Fruit fly (Drosophila melanogaster) whole organism, adult: ENCODE measurements around the gene Act87E.

Experiments
- CG11617 ChIP-seq: fragments of 200-800 bp; sonication (Bioruptor generic); optimal IDR thresholded peaks from 2 replicates; lab custom pipeline; 2017; ENCODE audit warnings: mild to moderate bottlenecking, missing biosample characterization, missing genetic modification reagents, missing genetic modification characterization
- CG12768 ChIP-seq: fragments of 200-800 bp; sonication (Bioruptor generic); optimal IDR thresholded peaks from 2 replicates; lab custom pipeline; 2017; ENCODE audit warnings: missing biosample characterization, missing genetic modification characterization, mild to moderate bottlenecking, moderate library complexity, missing genetic modification reagents
- CG14711 ChIP-seq: fragments of 200-800 bp; sonication (Bioruptor generic); optimal IDR thresholded peaks from 2 replicates; lab custom pipeline; 2018; ENCODE audit warnings: missing biosample characterization, mild to moderate bottlenecking, missing genetic modification characterization, moderate library complexity
- CG1620 ChIP-seq: fragments of 200-800 bp; sonication (Bioruptor generic); optimal IDR thresholded peaks from 2 replicates; lab custom pipeline; 2016; ENCODE audit warnings: missing biosample characterization, missing genetic modification characterization
- CG33017 ChIP-seq: fragments of 200-800 bp; sonication (Bioruptor generic); optimal IDR thresholded peaks from 2 replicates; lab custom pipeline; 2018; ENCODE audit warnings: missing biosample characterization, mild to moderate bottlenecking, missing genetic modification characterization, moderate library complexity
- CG5204 ChIP-seq: fragments of 200-800 bp; sonication (Bioruptor generic); optimal IDR thresholded peaks from 2 replicates; lab custom pipeline; 2016; ENCODE audit warnings: missing biosample characterization, missing genetic modification characterization
- CG7045 ChIP-seq: fragments of 200-800 bp; sonication (Bioruptor generic); optimal IDR thresholded peaks from 2 replicates; lab custom pipeline; 2017; ENCODE audit warnings: missing biosample characterization, mild to moderate bottlenecking, missing genetic modification characterization
- CG7101 ChIP-seq: fragments of 200-800 bp; sonication (Bioruptor generic); optimal IDR thresholded peaks from 2 replicates; lab custom pipeline; 2018; ENCODE audit warnings: missing biosample characterization, mild to moderate bottlenecking, missing genetic modification characterization, moderate library complexity
- Clk ChIP-seq: fragments of 200-800 bp; sonication (Bioruptor generic); optimal IDR thresholded peaks from 2 replicates; lab custom pipeline; 2017; ENCODE audit warnings: missing biosample characterization, missing genetic modification characterization
- Crg-1 ChIP-seq: fragments of 200-800 bp; sonication (Bioruptor generic); optimal IDR thresholded peaks from 2 replicates; lab custom pipeline; 2016; ENCODE audit warnings: missing biosample characterization, missing genetic modification characterization
- Hr96 ChIP-seq: fragments of 200-800 bp; sonication (Bioruptor generic); optimal IDR thresholded peaks from 2 replicates; lab custom pipeline; 2016; ENCODE audit warnings: missing biosample characterization, missing genetic modification characterization
- Mnt ChIP-seq: fragments of 200-800 bp; sonication (Bioruptor generic); optimal IDR thresholded peaks from 2 replicates; lab custom pipeline; 2016; ENCODE audit warnings: missing biosample characterization, mild to moderate bottlenecking, missing genetic modification characterization
- bab1 ChIP-seq: fragments of 200-800 bp; sonication (Bioruptor generic); optimal IDR thresholded peaks from 3 replicates; lab custom pipeline; 2019; ENCODE audit warnings: missing biosample characterization, mild to moderate bottlenecking, missing genetic modification characterization, moderate library complexity
- cic ChIP-seq: fragments of 200-800 bp; sonication (Bioruptor generic); optimal IDR thresholded peaks from 2 replicates; lab custom pipeline; 2017; ENCODE audit warnings: missing biosample characterization, mild to moderate bottlenecking, missing genetic modification characterization, moderate library complexity
- cnc ChIP-seq, 2 experiments: fragments of >200 bp; optimal IDR thresholded peaks; 2 replicates each; lab custom pipeline; 2017
- kay ChIP-seq: fragments of 200-800 bp; sonication (Bioruptor generic); peaks from one replicate; lab custom pipeline; 2016; ENCODE audit warnings: missing biosample characterization, missing genetic modification characterization, borderline replicate concordance
- ovo ChIP-seq: fragments of 200-800 bp; sonication (Bioruptor generic); optimal IDR thresholded peaks from 2 replicates; lab custom pipeline; 2016; ENCODE audit warnings: missing biosample characterization, missing genetic modification characterization
- pad ChIP-seq: fragments of 200-800 bp; sonication (Bioruptor generic); optimal IDR thresholded peaks from 3 replicates; lab custom pipeline; 2017; ENCODE audit warnings: missing biosample characterization, missing genetic modification characterization, mild to moderate bottlenecking, moderate library complexity, missing genetic modification reagents
- tj ChIP-seq: fragments of 200-800 bp; sonication (Bioruptor generic); optimal IDR thresholded peaks from 3 replicates; lab custom pipeline; 2017; ENCODE audit warnings: missing biosample characterization, mild to moderate bottlenecking, missing genetic modification characterization, moderate library complexity
- toe ChIP-seq: fragments of 200-800 bp; sonication (Bioruptor generic); optimal IDR thresholded peaks from 2 replicates; lab custom pipeline; 2016; ENCODE audit warnings: missing biosample characterization, missing genetic modification characterization

Gene Act87E

DNA sequence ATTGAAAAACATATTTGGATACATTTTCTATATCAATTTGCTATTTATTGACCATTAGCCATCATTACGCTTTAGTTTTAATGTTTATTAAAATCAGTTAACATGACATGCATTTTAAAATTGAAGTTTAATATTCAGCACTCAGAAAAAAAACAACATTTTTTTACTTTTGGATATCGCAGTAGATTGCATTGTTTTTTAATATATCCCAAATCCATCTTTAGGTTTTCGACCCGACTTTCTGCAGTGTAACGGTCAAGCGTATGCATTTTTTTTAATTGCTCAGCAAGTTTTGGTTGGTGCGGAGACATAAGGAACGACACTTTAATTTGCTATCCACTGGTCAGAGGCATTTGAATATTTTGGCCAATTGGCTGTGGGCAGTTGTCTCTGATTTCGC lies 13.1 kb upstream of the Act87E start:
- TF ChIP-seq CG7045 (GFP tag; lab: Kevin White, UChicago) (no peak), tj (GFP tag; lab: Kevin White, UChicago) (peak; percentile 26)

dm6 chr3R:13415186-13415585 lies 10.6 kb upstream of the Act87E start, which contains the start of gene yellow-e:
yellow-e (minus strand) TSS chr3R:13415286.
- TF ChIP-seq kay (no peak), cic (GFP tag; lab: Kevin White, UChicago) (no peak), Clk (no peak), pad (no peak), Hr96 (GFP tag; lab: Kevin White, UChicago) (no peak), CG5204 (GFP tag; lab: Kevin White, UChicago) (no peak), bab1 (GFP tag; lab: Kevin White, UChicago) (no peak), CG14711 (tag; lab: Kevin White, UChicago) (no peak), CG11617 (GFP tag; lab: Kevin White, UChicago) (no peak), CG7101 (tag; lab: Kevin White, UChicago) (no peak), CG7045 (GFP tag; lab: Kevin White, UChicago) (no peak), CG1620 (GFP tag; lab: Kevin White, UChicago) (no peak), toe (GFP tag; lab: Kevin White, UChicago) (no peak), ovo (GFP tag; lab: Kevin White, UChicago) (no peak), CG33017 (tag; lab: Kevin White, UChicago) (no peak), Mnt (GFP tag; lab: Kevin White, UChicago) (no peak)

DNA sequence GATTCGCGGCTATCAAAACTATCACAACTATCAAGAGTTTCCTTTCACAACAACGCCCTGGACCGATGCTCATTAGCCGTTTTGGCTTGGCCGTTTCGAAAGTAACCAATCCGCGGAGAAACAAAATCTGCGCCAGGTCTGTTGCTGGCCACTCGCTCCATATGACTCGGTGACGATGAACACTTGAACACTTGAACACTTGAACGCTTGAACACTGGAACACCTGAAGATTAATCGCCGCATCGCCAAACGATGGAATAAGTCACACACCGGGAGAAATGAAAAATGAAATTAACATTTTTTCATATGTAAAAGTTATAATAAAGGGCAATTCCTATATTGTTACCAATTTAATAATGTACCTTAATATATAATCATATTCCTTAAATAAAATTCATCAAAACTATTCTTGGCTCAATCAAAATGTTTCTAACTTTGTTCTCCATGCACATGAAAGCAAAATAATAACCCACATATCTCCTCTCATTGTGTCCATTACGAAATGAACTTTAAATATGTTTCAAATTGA lies 8.7 kb upstream of the Act87E start:
- no peak for TF ChIP-seq Hr96 (GFP tag; lab: Kevin White, UChicago)
- TF ChIP-seq kay: no peak
- no peak for TF ChIP-seq cic (GFP tag; lab: Kevin White, UChicago)

dm6 chr3R:13419979-13420378 lies 5.8 kb upstream of the Act87E start, which contains the start of gene Ir87a:
Ir87a (plus strand) TSS chr3R:13420279.
- TF ChIP-seq CG12768 (GFP tag; lab: Kevin White, UChicago): no peak
- TF ChIP-seq CG11617 (GFP tag; lab: Kevin White, UChicago): no peak
- no peak for TF ChIP-seq CG14711 (tag; lab: Kevin White, UChicago)
- TF ChIP-seq Mnt (GFP tag; lab: Kevin White, UChicago): no peak
- TF ChIP-seq cnc (optimal IDR thresholded peaks at IDR 0.05; lab: Kevin White, UChicago): no peak
- TF ChIP-seq CG1620 (GFP tag; lab: Kevin White, UChicago): no peak
- TF ChIP-seq ovo (GFP tag; lab: Kevin White, UChicago): no peak
- no peak for TF ChIP-seq CG7101 (tag; lab: Kevin White, UChicago)
- TF ChIP-seq Clk: no peak
- no peak for TF ChIP-seq tj (GFP tag; lab: Kevin White, UChicago)
- TF ChIP-seq CG7045 (GFP tag; lab: Kevin White, UChicago): no peak
- no peak for TF ChIP-seq pad
- no peak for TF ChIP-seq bab1 (GFP tag; lab: Kevin White, UChicago)
- TF ChIP-seq toe (GFP tag; lab: Kevin White, UChicago): no peak
- TF ChIP-seq CG5204 (GFP tag; lab: Kevin White, UChicago): no peak
- no peak for TF ChIP-seq Hr96 (GFP tag; lab: Kevin White, UChicago)
- no peak for TF ChIP-seq Crg-1 (GFP tag; lab: Kevin White, UChicago)
- TF ChIP-seq cic (GFP tag; lab: Kevin White, UChicago): no peak
- no peak for TF ChIP-seq kay

dm6 chr3R:13422178-13422577 lies 3.6 kb upstream of the Act87E start:
- TF ChIP-seq kay: no peak
- no peak for TF ChIP-seq toe (GFP tag; lab: Kevin White, UChicago)
- no peak for TF ChIP-seq CG14711 (tag; lab: Kevin White, UChicago)
- TF ChIP-seq bab1 (GFP tag; lab: Kevin White, UChicago): no peak
- no peak for TF ChIP-seq tj (GFP tag; lab: Kevin White, UChicago)
- TF ChIP-seq Clk: no peak
- TF ChIP-seq cic (GFP tag; lab: Kevin White, UChicago): no peak
- TF ChIP-seq Mnt (GFP tag; lab: Kevin White, UChicago): no peak
- no peak for TF ChIP-seq CG7101 (tag; lab: Kevin White, UChicago)
- no peak for TF ChIP-seq CG11617 (GFP tag; lab: Kevin White, UChicago)
- TF ChIP-seq CG5204 (GFP tag; lab: Kevin White, UChicago): no peak
- TF ChIP-seq pad: no peak

DNA sequence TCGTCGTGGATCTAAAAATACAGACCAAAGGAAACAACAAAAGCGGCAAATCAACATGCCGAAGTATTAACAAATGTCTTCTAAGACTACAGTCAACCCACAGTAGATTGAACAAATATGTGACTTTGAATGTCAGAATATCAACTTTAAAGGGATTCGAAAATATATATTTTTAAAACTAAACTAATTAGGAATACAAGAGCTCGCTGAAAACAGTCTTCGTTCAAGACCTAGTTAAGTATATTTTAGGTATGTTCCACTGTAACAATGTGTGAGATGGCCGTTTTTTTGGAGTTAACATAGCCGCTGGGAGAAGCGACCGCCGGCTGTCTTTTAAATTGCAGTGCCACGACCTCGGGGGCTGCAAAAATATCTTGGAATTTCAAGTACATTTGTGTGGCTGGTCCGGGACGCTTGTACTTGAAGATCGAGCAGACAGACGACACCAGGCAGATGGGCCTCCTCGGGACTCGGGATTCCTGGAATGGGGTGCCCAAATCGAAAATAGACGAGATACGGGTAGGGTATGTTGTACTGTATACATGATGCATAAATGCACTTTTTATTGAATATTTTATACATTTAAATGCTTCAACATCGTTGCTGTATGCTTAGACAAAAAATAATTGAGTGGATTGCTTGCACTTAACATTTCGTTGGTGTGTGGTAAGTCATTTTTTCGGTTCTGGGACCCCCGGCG lies 2.7 kb downstream of the Act87E start:
- no peak for TF ChIP-seq cic (GFP tag; lab: Kevin White, UChicago)
- TF ChIP-seq Hr96 (GFP tag; lab: Kevin White, UChicago): no peak
- TF ChIP-seq bab1 (GFP tag; lab: Kevin White, UChicago): peak; percentile 11

DNA sequence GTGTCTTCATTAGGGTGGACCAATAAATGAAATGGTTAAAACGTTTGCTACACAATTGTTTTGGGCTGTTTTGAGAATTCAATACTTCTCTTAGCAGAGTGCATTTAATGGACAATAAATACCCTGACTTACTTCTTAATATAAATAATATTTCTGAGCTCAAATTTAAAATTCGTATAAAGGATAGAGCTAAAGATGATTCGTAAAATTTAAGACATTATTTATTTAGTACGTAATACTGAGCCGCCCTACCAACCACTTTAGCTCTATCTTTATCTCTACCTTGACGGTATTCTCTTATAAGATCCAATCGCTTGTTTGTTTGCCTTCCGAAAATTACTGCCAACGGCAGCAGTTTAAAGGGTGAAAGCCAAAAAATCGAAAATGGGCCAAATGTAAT lies 7.8 kb downstream of the Act87E start:
- peak; percentile 93 for TF ChIP-seq bab1 (GFP tag; lab: Kevin White, UChicago)
- peak; percentile 36 for TF ChIP-seq toe (GFP tag; lab: Kevin White, UChicago)
- no peak for TF ChIP-seq CG12768 (GFP tag; lab: Kevin White, UChicago)
- TF ChIP-seq CG7045 (GFP tag; lab: Kevin White, UChicago): no peak
- TF ChIP-seq CG11617 (GFP tag; lab: Kevin White, UChicago): peak; percentile 66
- peak; percentile 57 for TF ChIP-seq CG14711 (tag; lab: Kevin White, UChicago)
- no peak for TF ChIP-seq Clk
- TF ChIP-seq CG7101 (tag; lab: Kevin White, UChicago): peak; percentile 66
- no peak for TF ChIP-seq Hr96 (GFP tag; lab: Kevin White, UChicago)
- TF ChIP-seq pad: no peak
- TF ChIP-seq CG33017 (tag; lab: Kevin White, UChicago): peak; percentile 72
- no peak for TF ChIP-seq cnc (optimal IDR thresholded peaks at IDR 0.05; lab: Kevin White, UChicago)
- peak; percentile 47 for TF ChIP-seq Crg-1 (GFP tag; lab: Kevin White, UChicago)
- TF ChIP-seq ovo (GFP tag; lab: Kevin White, UChicago): no peak
- peak; percentile 64 for TF ChIP-seq CG1620 (GFP tag; lab: Kevin White, UChicago)
- no peak for TF ChIP-seq cic (GFP tag; lab: Kevin White, UChicago)
- TF ChIP-seq CG5204 (GFP tag; lab: Kevin White, UChicago): peak; percentile 64
- peak; percentile 28 for TF ChIP-seq Mnt (GFP tag; lab: Kevin White, UChicago)
- TF ChIP-seq kay: peak; percentile 49
- TF ChIP-seq tj (GFP tag; lab: Kevin White, UChicago): peak; percentile 53
